Worm (Caenorhabditis elegans) whole organism, midembryonic: ENCODE measurements around the gene clk-1.

Experiments used
- T22C8.4 ChIP-seq: fragments of 200-800 bp; sonication (Bioruptor generic); IDR thresholded peaks from 2 replicates; pipeline ENCODE4 v1.3.6; 2022; ENCODE audit warnings: missing genetic modification characterization, missing compliant biosample characterization
- cog-1 ChIP-seq: sonication (generic microtip); optimal IDR thresholded peaks from 2 replicates; lab custom pipeline; 2016; ENCODE audit warnings: missing genetic modification characterization, missing compliant biosample characterization
- flt-1 ChIP-seq: fragments of 200-800 bp; sonication (Bioruptor generic); IDR thresholded peaks from 2 replicates; pipeline ENCODE4 v1.3.6; 2022; ENCODE audit warnings: missing genetic modification characterization, missing compliant biosample characterization
- klf-2 ChIP-seq: fragments of 200-800 bp; sonication (Bioruptor generic); conservative IDR thresholded peaks from 2 replicates; pipeline ENCODE4 v1.3.6; 2022; ENCODE audit warnings: missing genetic modification reagents, missing genetic modification characterization, missing compliant biosample characterization
- ref-1 ChIP-seq: fragments of 200-800 bp; sonication (Bioruptor generic); conservative IDR thresholded peaks from 2 replicates; pipeline ENCODE4 v1.3.6; 2022; ENCODE audit warnings: missing genetic modification reagents, missing genetic modification characterization, missing compliant biosample characterization
- tab-1 ChIP-seq: fragments of 200-800 bp; sonication (Bioruptor generic); IDR thresholded peaks from 2 replicates; pipeline ENCODE4 v1.3.6; 2022; ENCODE audit warnings: missing genetic modification characterization, missing compliant biosample characterization
- ztf-23 ChIP-seq: fragments of 200-800 bp; sonication (Bioruptor generic); IDR thresholded peaks from 2 replicates; pipeline ENCODE4 v1.3.6; 2022; ENCODE audit warnings: missing genetic modification reagents, missing genetic modification characterization, missing compliant biosample characterization
- ztf-29 ChIP-seq: fragments of 200-800 bp; sonication (Bioruptor generic); IDR thresholded peaks from 2 replicates; pipeline ENCODE4 v1.3.6; 2022; ENCODE audit warnings: missing genetic modification reagents, missing genetic modification characterization, missing compliant biosample characterization

DNA sequence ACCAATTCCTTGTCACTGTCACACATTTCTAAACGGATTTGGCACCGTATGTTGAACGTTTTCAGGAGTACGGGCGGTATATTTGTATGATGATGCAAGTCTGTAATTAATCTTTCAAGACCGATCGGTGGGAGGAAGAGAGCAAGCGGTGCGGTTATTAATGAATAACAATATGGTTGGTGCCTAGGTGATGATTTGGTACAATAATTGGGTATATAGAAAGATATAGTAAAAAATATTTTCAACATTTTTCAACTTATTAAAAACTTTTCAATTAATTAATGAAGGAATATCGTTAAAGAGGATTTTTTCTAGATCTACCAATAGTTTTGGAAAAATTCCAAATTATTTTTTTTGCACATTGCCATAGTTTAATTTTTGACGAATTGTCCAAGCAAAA lies 33.2 kb upstream of the clk-1 start, which contains the start of gene cnd-1:
- TF ChIP-seq ztf-23 (GFP tag; lab: Robert Waterston, UW): no peak
- TF ChIP-seq flt-1 (GFP tag; lab: Robert Waterston, UW): no peak
- no peak for TF ChIP-seq ztf-29 (GFP tag; lab: Robert Waterston, UW)
- TF ChIP-seq tab-1 (GFP tag; lab: Robert Waterston, UW): no peak
- TF ChIP-seq klf-2 (GFP tag; lab: Robert Waterston, UW): no peak
- no peak for TF ChIP-seq ref-1 (GFP tag; lab: Robert Waterston, UW)
- TF ChIP-seq T22C8.4: no peak
- TF ChIP-seq cog-1 (tag; lab: Kevin White, UChicago): no peak
